Worm (Caenorhabditis elegans) whole organism, L4 larva: ENCODE data around the gene nlp-76.

Source experiments
- F10B5.3 ChIP-seq: sonication (generic microtip); optimal IDR thresholded peaks from 2 replicates; lab custom pipeline; 2016; ENCODE audit warnings: mild to moderate bottlenecking, missing genetic modification characterization, missing compliant biosample characterization
- Y48G9A.11 ChIP-seq: fragments of 200-800 bp; sonication (Bioruptor generic); IDR thresholded peaks from 2 replicates; pipeline ENCODE4 v1.3.6; 2022; ENCODE audit warnings: missing genetic modification reagents, missing genetic modification characterization, missing compliant biosample characterization
- aly-2 ChIP-seq: sonication (generic microtip); optimal IDR thresholded peaks from 2 replicates; lab custom pipeline; 2018; ENCODE audit warnings: missing biosample characterization, missing genetic modification characterization
- daf-8 ChIP-seq: fragments of 200-800 bp; sonication (Bioruptor generic); IDR thresholded peaks from 2 replicates; pipeline ENCODE4 v1.3.6; 2022; ENCODE audit warnings: missing genetic modification characterization, missing compliant biosample characterization
- egl-43 ChIP-seq: fragments of 200-800 bp; sonication (Bioruptor generic); IDR thresholded peaks from 2 replicates; pipeline ENCODE4 v1.3.6; 2022; ENCODE audit warnings: missing genetic modification reagents, missing genetic modification characterization, missing compliant biosample characterization
- lin-1 ChIP-seq: fragments of 200-800 bp; sonication (Bioruptor generic); IDR thresholded peaks from 2 replicates; pipeline ENCODE4 v1.3.6; 2022; ENCODE audit warnings: missing genetic modification reagents, missing genetic modification characterization, missing compliant biosample characterization
- nhr-77 ChIP-seq: fragments of 150-350 bp; optimal IDR thresholded peaks from 2 replicates; lab custom pipeline; 2014; ENCODE audit warnings: missing biosample characterization, missing genetic modification characterization
- tra-1 ChIP-seq: fragments of 200-800 bp; sonication (Bioruptor generic); IDR thresholded peaks from 2 replicates; pipeline ENCODE4 v1.3.6; 2022; ENCODE audit warnings: missing genetic modification reagents, missing genetic modification characterization, missing compliant biosample characterization
- ztf-11 ChIP-seq: fragments of 150-350 bp; optimal IDR thresholded peaks from 2 replicates; lab custom pipeline; 2014; ENCODE audit warnings: missing biosample characterization, missing genetic modification characterization

DNA sequence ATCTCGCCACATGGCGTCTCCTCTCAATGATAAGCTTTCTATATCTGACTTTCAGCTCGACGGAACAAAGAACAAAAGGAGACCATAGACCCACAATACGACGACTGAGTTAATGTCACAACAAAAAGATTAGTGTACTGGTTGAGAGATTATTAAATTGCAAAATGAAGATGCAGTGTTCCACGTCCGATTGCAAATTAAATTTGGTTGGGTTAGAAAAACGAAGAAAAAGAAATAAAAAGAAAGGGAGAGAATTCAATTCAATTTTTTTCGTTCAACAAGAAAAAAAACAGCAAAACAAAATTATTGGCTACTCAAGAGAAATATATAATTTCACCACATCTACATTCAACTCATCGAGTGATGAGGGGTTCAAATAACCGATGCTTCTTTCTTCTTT, 32.3 kb downstream of the nlp-76 start:
- no peak for TF ChIP-seq nhr-77
- TF ChIP-seq egl-43 = no peak
- TF ChIP-seq tra-1 (GFP tag; lab: Robert Waterston, UW) = no peak
- TF ChIP-seq daf-8 (GFP tag; lab: Robert Waterston, UW) = no peak
- TF ChIP-seq F10B5.3 (tag; lab: Kevin White, UChicago) = no peak
- no peak for TF ChIP-seq aly-2
- no peak for TF ChIP-seq lin-1 (GFP tag; lab: Robert Waterston, UW)
- TF ChIP-seq ztf-11 (tag; lab: Kevin White, UChicago) = no peak
- no peak for TF ChIP-seq Y48G9A.11 (GFP tag; lab: Robert Waterston, UW)
